Worm (Caenorhabditis elegans) whole organism, mixed stage, embryonic: ENCODE data around the gene ddl-1.

Experiments
- M03D4.4 ChIP-seq: sonication (generic microtip); optimal IDR thresholded peaks from 2 replicates; lab custom pipeline; 2017; ENCODE audit warnings: mild to moderate bottlenecking, missing genetic modification characterization, missing compliant biosample characterization
- bed-3 ChIP-seq: fragments of 200-800 bp; sonication (Bioruptor generic); optimal IDR thresholded peaks from 3 replicates; lab custom pipeline; 2018; ENCODE audit warnings: mild to moderate bottlenecking, missing genetic modification characterization, moderate library complexity, missing compliant biosample characterization
- blmp-1 ChIP-seq: fragments of 150-350 bp; optimal IDR thresholded peaks from 2 replicates; lab custom pipeline; 2014; ENCODE audit warnings: missing biosample characterization, missing genetic modification characterization
- ceh-39 ChIP-seq: fragments of 150-350 bp; optimal IDR thresholded peaks from 2 replicates; lab custom pipeline; 2014; ENCODE audit warnings: missing biosample characterization, missing genetic modification characterization
- ceh-43 ChIP-seq: fragments of 200-800 bp; sonication (Bioruptor generic); optimal IDR thresholded peaks from 2 replicates; lab custom pipeline; 2018; ENCODE audit warnings: mild to moderate bottlenecking, missing genetic modification characterization, moderate library complexity, missing compliant biosample characterization
- ceh-83 ChIP-seq: fragments of 200-800 bp; sonication (Bioruptor generic); optimal IDR thresholded peaks from 2 replicates; lab custom pipeline; 2018; ENCODE audit warnings: mild to moderate bottlenecking, missing genetic modification characterization, missing compliant biosample characterization
- ces-1 ChIP-seq: fragments of 150-350 bp; optimal IDR thresholded peaks from 2 replicates; lab custom pipeline; 2014; ENCODE audit warnings: missing biosample characterization, missing genetic modification reagents, missing genetic modification characterization
- cnd-1 ChIP-seq: fragments of 200-800 bp; sonication (Bioruptor generic); optimal IDR thresholded peaks from 2 replicates; lab custom pipeline; 2018; ENCODE audit warnings: mild to moderate bottlenecking, missing genetic modification characterization, missing compliant biosample characterization
- drap-1 ChIP-seq: fragments of 200-800 bp; sonication (Bioruptor generic); optimal IDR thresholded peaks from 3 replicates; lab custom pipeline; 2018; ENCODE audit warnings: mild to moderate bottlenecking, missing genetic modification characterization, missing compliant biosample characterization
- elt-1 ChIP-seq: sonication (generic microtip); optimal IDR thresholded peaks from 2 replicates; lab custom pipeline; 2017; ENCODE audit warnings: missing genetic modification characterization, mild to moderate bottlenecking, missing compliant biosample characterization, antibody characterized with exemption, moderate library complexity, borderline replicate concordance; ENCODE audit not compliant: insufficient read depth
- elt-3 ChIP-seq: fragments of 150-350 bp; optimal IDR thresholded peaks from 2 replicates; lab custom pipeline; 2014; ENCODE audit warnings: missing biosample characterization, missing genetic modification characterization
- flh-1 ChIP-seq: fragments of 200-800 bp; sonication (Bioruptor generic); optimal IDR thresholded peaks from 2 replicates; lab custom pipeline; 2018; ENCODE audit warnings: mild to moderate bottlenecking, missing genetic modification characterization, moderate library complexity, missing compliant biosample characterization
- ham-2 ChIP-seq: fragments of 200-800 bp; sonication (Bioruptor generic); optimal IDR thresholded peaks from 2 replicates; lab custom pipeline; 2018; ENCODE audit warnings: mild to moderate bottlenecking, missing genetic modification characterization, missing compliant biosample characterization
- hlh-1 ChIP-seq: fragments of 150-350 bp; optimal IDR thresholded peaks from 2 replicates; lab custom pipeline; 2014; ENCODE audit warnings: missing biosample characterization, missing genetic modification reagents, missing genetic modification characterization
- lin-13 ChIP-seq: fragments of 150-350 bp; optimal IDR thresholded peaks from 2 replicates; lab custom pipeline; 2014; ENCODE audit warnings: missing biosample characterization, missing genetic modification characterization
- lin-32 ChIP-seq: fragments of 200-800 bp; sonication (Bioruptor generic); optimal IDR thresholded peaks from 2 replicates; lab custom pipeline; 2018; ENCODE audit warnings: mild to moderate bottlenecking, missing genetic modification characterization, missing compliant biosample characterization
- lsy-2 ChIP-seq: fragments of 150-350 bp; optimal IDR thresholded peaks from 2 replicates; lab custom pipeline; 2014; ENCODE audit warnings: missing biosample characterization, missing genetic modification characterization
- mab-5 ChIP-seq: fragments of 150-350 bp; optimal IDR thresholded peaks from 2 replicates; lab custom pipeline; 2014; ENCODE audit warnings: missing biosample characterization, missing genetic modification characterization
- mep-1 ChIP-seq: fragments of 150-350 bp; optimal IDR thresholded peaks from 2 replicates; lab custom pipeline; 2017; ENCODE audit warnings: missing biosample characterization, missing genetic modification reagents, missing genetic modification characterization, inconsistent platforms
- mls-2 ChIP-seq: sonication (generic microtip); optimal IDR thresholded peaks from 2 replicates; lab custom pipeline; 2016; ENCODE audit warnings: mild to moderate bottlenecking, missing genetic modification characterization, moderate library complexity, missing compliant biosample characterization
- nhr-12 ChIP-seq: fragments of 150-350 bp; optimal IDR thresholded peaks from 2 replicates; lab custom pipeline; 2014; ENCODE audit warnings: missing biosample characterization, missing genetic modification characterization
- nhr-2 ChIP-seq: fragments of 150-350 bp; optimal IDR thresholded peaks from 2 replicates; lab custom pipeline; 2014; ENCODE audit warnings: missing biosample characterization, missing genetic modification characterization
- nhr-237 ChIP-seq: fragments of 150-350 bp; optimal IDR thresholded peaks from 2 replicates; lab custom pipeline; 2014; ENCODE audit warnings: missing biosample characterization, missing genetic modification characterization
- nhr-28 ChIP-seq: fragments of 150-350 bp; optimal IDR thresholded peaks from 2 replicates; lab custom pipeline; 2014; ENCODE audit warnings: missing biosample characterization, missing genetic modification characterization
- nhr-76 ChIP-seq: sonication (generic microtip); optimal IDR thresholded peaks from 2 replicates; lab custom pipeline; 2017; ENCODE audit warnings: missing biosample characterization, missing genetic modification characterization
- pha-4 ChIP-seq: fragments of 150-350 bp; optimal IDR thresholded peaks from 2 replicates; lab custom pipeline; 2018; ENCODE audit warnings: missing biosample characterization, missing genetic modification reagents, missing genetic modification characterization
- sem-2 ChIP-seq: fragments of 200-800 bp; sonication (Bioruptor generic); optimal IDR thresholded peaks from 2 replicates; lab custom pipeline; 2018; ENCODE audit warnings: mild to moderate bottlenecking, missing genetic modification characterization, missing compliant biosample characterization
- snpc-4 ChIP-seq: fragments of 150-350 bp; optimal IDR thresholded peaks from 2 replicates; lab custom pipeline; 2014; ENCODE audit warnings: missing biosample characterization, missing genetic modification characterization
- sptf-1 ChIP-seq: sonication (generic microtip); optimal IDR thresholded peaks from 2 replicates; lab custom pipeline; 2017; ENCODE audit warnings: mild to moderate bottlenecking, missing genetic modification characterization, moderate library complexity, missing compliant biosample characterization
- tbx-8 ChIP-seq: fragments of 200-800 bp; sonication (Bioruptor generic); optimal IDR thresholded peaks from 2 replicates; lab custom pipeline; 2018; ENCODE audit warnings: mild to moderate bottlenecking, missing genetic modification characterization, moderate library complexity, missing compliant biosample characterization
- unc-120 ChIP-seq: sonication (generic microtip); optimal IDR thresholded peaks from 2 replicates; lab custom pipeline; 2017; ENCODE audit warnings: missing genetic modification characterization, missing compliant biosample characterization; ENCODE audit not compliant: poor library complexity, severe bottlenecking
- unc-39 ChIP-seq: fragments of 150-350 bp; optimal IDR thresholded peaks from 2 replicates; lab custom pipeline; 2014; ENCODE audit warnings: missing biosample characterization, missing genetic modification characterization
- unc-62 ChIP-seq: fragments of 150-350 bp; optimal IDR thresholded peaks from 2 replicates; lab custom pipeline; 2014; ENCODE audit warnings: missing biosample characterization, missing genetic modification reagents, missing genetic modification characterization
- zip-8 ChIP-seq: fragments of 150-350 bp; optimal IDR thresholded peaks from 2 replicates; lab custom pipeline; 2014; ENCODE audit warnings: missing biosample characterization, missing genetic modification characterization
- ztf-11 ChIP-seq: fragments of 150-350 bp; optimal IDR thresholded peaks from 2 replicates; lab custom pipeline; 2014; ENCODE audit warnings: missing biosample characterization, missing genetic modification characterization

ddl-1 gene

ce11 chrII:5667540-5667939, 19.4 kb upstream of the ddl-1 start:
- TF ChIP-seq ceh-39 (peak; percentile 70), drap-1 (GFP tag; lab: Kevin White, UChicago) (peak; percentile 55), nhr-2 (tag; lab: Kevin White, UChicago) (no peak), cnd-1 (tag; lab: Kevin White, UChicago) (no peak), lsy-2 (tag; lab: Kevin White, UChicago) (no peak), snpc-4 (tag; lab: Kevin White, UChicago) (no peak), nhr-28 (no peak), sem-2 (peak; percentile 50), ham-2 (no peak), ces-1 (GFP tag; lab: Kevin White, UChicago) (no peak), unc-39 (tag; lab: Kevin White, UChicago) (no peak), elt-1 (tag; lab: Kevin White, UChicago) (peak; percentile 52), unc-62 (no peak)

ce11 chrII:5665991-5666390, 17.8 kb upstream of the ddl-1 start, which contains the start of gene C25H3.16:
Gene C25H3.16 (plus strand): TSS chrII:5666291.
- no peak for TF ChIP-seq nhr-76
- no peak for TF ChIP-seq unc-120 (tag; lab: Kevin White, UChicago)
- no peak for TF ChIP-seq ham-2
- no peak for TF ChIP-seq cnd-1 (tag; lab: Kevin White, UChicago)
- TF ChIP-seq tbx-8: no peak
- no peak for TF ChIP-seq unc-62

ce11 chrII:5665029-5665428, 16.9 kb upstream of the ddl-1 start, which contains the start of gene C25H3.15:
Gene C25H3.15 (plus strand): TSS chrII:5665329.
- TF ChIP-seq ces-1 (GFP tag; lab: Kevin White, UChicago) (no peak), hlh-1 (tag; lab: Kevin White, UChicago) (no peak), flh-1 (GFP tag; lab: Kevin White, UChicago) (no peak), cnd-1 (tag; lab: Kevin White, UChicago) (no peak), nhr-12 (no peak), tbx-8 (no peak)

- TF ChIP-seq ceh-83 (GFP tag; lab: Kevin White, UChicago): no peak
- TF ChIP-seq elt-1 (tag; lab: Kevin White, UChicago): no peak
- TF ChIP-seq ceh-43 (GFP tag; lab: Kevin White, UChicago): no peak
- no peak for TF ChIP-seq sem-2
- TF ChIP-seq ham-2: no peak
- no peak for TF ChIP-seq mep-1 (tag; lab: Kevin White, UChicago)
- no peak for TF ChIP-seq tbx-8
- TF ChIP-seq lsy-2 (tag; lab: Kevin White, UChicago): no peak
- no peak for TF ChIP-seq hlh-1 (tag; lab: Kevin White, UChicago)
- TF ChIP-seq lin-13 (tag; lab: Kevin White, UChicago): no peak
- TF ChIP-seq bed-3 (GFP tag; lab: Kevin White, UChicago): no peak
- TF ChIP-seq sptf-1 (tag; lab: Kevin White, UChicago): no peak
- TF ChIP-seq unc-62: no peak
- TF ChIP-seq ceh-39: no peak
- TF ChIP-seq nhr-76: no peak
- no peak for TF ChIP-seq mls-2 (tag; lab: Kevin White, UChicago)
These were observed 15.1 kb upstream of the ddl-1 start for ce11 chrII:5663180-5663791.

ce11 chrII:5661735-5662177, 13.6 kb upstream of the ddl-1 start:
- TF ChIP-seq nhr-28 (no peak), elt-1 (tag; lab: Kevin White, UChicago) (no peak), cnd-1 (tag; lab: Kevin White, UChicago) (peak; percentile 78), mab-5 (tag; lab: Kevin White, UChicago) (no peak), lin-32 (GFP tag; lab: Kevin White, UChicago) (peak; percentile 70), snpc-4 (tag; lab: Kevin White, UChicago) (no peak), pha-4 (tag; lab: Kevin White, UChicago) (peak; percentile 80), ceh-43 (GFP tag; lab: Kevin White, UChicago) (peak; percentile 66), ceh-83 (GFP tag; lab: Kevin White, UChicago) (peak; percentile 90), nhr-76 (peak; percentile 54), hlh-1 (tag; lab: Kevin White, UChicago) (peak; percentile 79), nhr-237 (tag; lab: Kevin White, UChicago) (peak; percentile 71), unc-39 (tag; lab: Kevin White, UChicago) (no peak), ces-1 (GFP tag; lab: Kevin White, UChicago) (peak; percentile 61), nhr-12 (peak; percentile 23), unc-120 (tag; lab: Kevin White, UChicago) (peak; percentile 93), lsy-2 (tag; lab: Kevin White, UChicago) (peak; percentile 70), drap-1 (GFP tag; lab: Kevin White, UChicago) (peak; percentile 90), flh-1 (GFP tag; lab: Kevin White, UChicago) (peak; percentile 1), ceh-39 (peak; percentile 73), mls-2 (tag; lab: Kevin White, UChicago) (peak; percentile 97), nhr-2 (tag; lab: Kevin White, UChicago) (peak; percentile 38), sem-2 (peak; percentile 77), lin-13 (tag; lab: Kevin White, UChicago) (no peak), tbx-8 (peak; percentile 34), sptf-1 (tag; lab: Kevin White, UChicago) (peak; percentile 95), blmp-1 (tag; lab: Kevin White, UChicago) (no peak), zip-8 (no peak), bed-3 (GFP tag; lab: Kevin White, UChicago) (peak; percentile 54), elt-3 (tag; lab: Kevin White, UChicago) (peak; percentile 76), ham-2 (peak; percentile 96), unc-62 (peak; percentile 58), mep-1 (tag; lab: Kevin White, UChicago) (peak; percentile 44), ztf-11 (tag; lab: Kevin White, UChicago) (peak; percentile 62), M03D4.4 (peak; percentile 86)
